Fruit fly (Drosophila melanogaster) whole organism, embryonic: ENCODE measurements around the gene Gcna.
A peak's percentile ranks its signal among the peaks of the same experiment; 100 is the strongest.

ENCODE experiments used
- Blimp-1 ChIP-seq: fragments of 200-800 bp; sonication (Bioruptor generic); optimal IDR thresholded peaks from 3 replicates; lab custom pipeline; 2018; ENCODE audit warnings: missing biosample characterization, missing genetic modification characterization, mild to moderate bottlenecking, moderate library complexity, missing genetic modification reagents
- CG10147 ChIP-seq: fragments of 200-800 bp; sonication (Bioruptor generic); optimal IDR thresholded peaks from 2 replicates; lab custom pipeline; 2019; ENCODE audit warnings: missing biosample characterization, mild to moderate bottlenecking, missing genetic modification characterization, moderate library complexity
- CG10565 ChIP-seq: fragments of 200-800 bp; sonication (Bioruptor generic); optimal IDR thresholded peaks from 3 replicates; lab custom pipeline; 2016; ENCODE audit warnings: missing biosample characterization, mild to moderate bottlenecking, missing genetic modification characterization
- CG12659 ChIP-seq: fragments of 200-800 bp; sonication (Bioruptor generic); optimal IDR thresholded peaks from 3 replicates; lab custom pipeline; 2017; ENCODE audit warnings: mild to moderate bottlenecking, missing biosample characterization, missing genetic modification reagents, missing genetic modification characterization
- CG12942 ChIP-seq: fragments of 200-800 bp; sonication (Bioruptor generic); optimal IDR thresholded peaks from 3 replicates; lab custom pipeline; 2016; ENCODE audit warnings: missing biosample characterization, missing genetic modification characterization
- CG13287 ChIP-seq: fragments of 200-800 bp; sonication (Bioruptor generic); IDR thresholded peaks from 2 replicates; pipeline ENCODE4 v1.3.6; 2022; ENCODE audit warnings: missing biosample characterization, missing genetic modification characterization; ENCODE audit not compliant: partially characterized antibody
- CG14860 ChIP-seq: fragments of 200-800 bp; sonication (Bioruptor generic); IDR thresholded peaks from 3 replicates; pipeline ENCODE4 v1.3.6; 2022; ENCODE audit warnings: missing biosample characterization, missing genetic modification characterization; ENCODE audit not compliant: partially characterized antibody
- CG15073 ChIP-seq: fragments of 200-800 bp; sonication (Bioruptor generic); optimal IDR thresholded peaks from 2 replicates; lab custom pipeline; 2016; ENCODE audit warnings: missing biosample characterization, missing genetic modification characterization
- CG15601 ChIP-seq: fragments of 200-800 bp; sonication (Bioruptor generic); optimal IDR thresholded peaks from 3 replicates; lab custom pipeline; 2019; ENCODE audit warnings: missing biosample characterization, mild to moderate bottlenecking, missing genetic modification characterization, moderate library complexity
- CG31441 ChIP-seq: fragments of 200-800 bp; sonication (Bioruptor generic); IDR thresholded peaks from 2 replicates; pipeline ENCODE4 v1.3.6; 2022; ENCODE audit warnings: missing biosample characterization, missing genetic modification characterization
- CG32532 ChIP-seq: fragments of 200-800 bp; sonication (Bioruptor generic); IDR thresholded peaks from 2 replicates; pipeline ENCODE4 v1.3.6; 2022; ENCODE audit warnings: missing biosample characterization, missing genetic modification characterization
- CG3726 ChIP-seq: fragments of 200-800 bp; sonication (Bioruptor generic); IDR thresholded peaks from 3 replicates; pipeline ENCODE4, ENCODE4 v1.3.6; 2022; ENCODE audit warnings: missing biosample characterization, missing genetic modification characterization
- CG3838 ChIP-seq: fragments of 200-800 bp; sonication (Bioruptor generic); optimal IDR thresholded peaks from 3 replicates; lab custom pipeline; 2016; ENCODE audit warnings: missing biosample characterization, missing genetic modification characterization
- CG6689 ChIP-seq: fragments of 200-800 bp; sonication (Bioruptor generic); IDR thresholded peaks from 2 replicates; pipeline ENCODE4 v1.3.6; 2022; ENCODE audit warnings: missing biosample characterization, missing genetic modification characterization
- CG6854 ChIP-seq: fragments of 200-800 bp; sonication (Bioruptor generic); optimal IDR thresholded peaks from 3 replicates; lab custom pipeline; 2017; ENCODE audit warnings: missing biosample characterization, mild to moderate bottlenecking, missing genetic modification characterization
- CG7745 ChIP-seq: fragments of 200-800 bp; sonication (Bioruptor generic); optimal IDR thresholded peaks from 2 replicates; lab custom pipeline; 2018; ENCODE audit warnings: missing biosample characterization, mild to moderate bottlenecking, missing genetic modification characterization, moderate library complexity
- CG7963 ChIP-seq: fragments of 200-800 bp; sonication (Bioruptor generic); IDR thresholded peaks from 3 replicates; pipeline ENCODE4 v1.3.6; 2022; ENCODE audit warnings: missing biosample characterization, missing genetic modification characterization; ENCODE audit not compliant: partially characterized antibody
- CG8478 ChIP-seq: fragments of >200 bp; optimal IDR thresholded peaks from 2 replicates; lab custom pipeline; 2018
- E2f1 ChIP-seq: fragments of 200-800 bp; sonication (Bioruptor generic); IDR thresholded peaks from 2 replicates; pipeline ENCODE4 v1.3.6; 2022; ENCODE audit warnings: missing biosample characterization, missing genetic modification characterization
- Eip74EF ChIP-seq, 2 experiments: fragments of 200-800 bp in 1 of 2; fragments of >200 bp in 1 of 2; sonication (Bioruptor generic) in 1 of 2; optimal IDR thresholded peaks; 2 replicates each; lab custom pipeline; 2017 to 2019; ENCODE audit warnings: missing biosample characterization in 2 of 2, missing genetic modification characterization in 2 of 2, mild to moderate bottlenecking in 1 of 2, moderate library complexity in 1 of 2
- H2.0 ChIP-seq: fragments of 200-800 bp; sonication (Bioruptor generic); IDR thresholded peaks from 2 replicates; pipeline ENCODE4 v1.3.6; 2022; ENCODE audit warnings: missing biosample characterization, missing genetic modification characterization
- HHEX ChIP-seq: fragments of 200-800 bp; sonication (Bioruptor generic); optimal IDR thresholded peaks from 3 replicates; lab custom pipeline; 2017; ENCODE audit warnings: missing biosample characterization, mild to moderate bottlenecking, missing genetic modification characterization, missing genetic modification reagents
- HLHmδ ChIP-seq: fragments of 200-800 bp; sonication (Bioruptor generic); optimal IDR thresholded peaks from 2 replicates; lab custom pipeline; 2018; ENCODE audit warnings: missing biosample characterization, mild to moderate bottlenecking, missing genetic modification characterization, moderate library complexity
- Hey ChIP-seq: fragments of 200-800 bp; sonication (Bioruptor generic); optimal IDR thresholded peaks from 3 replicates; lab custom pipeline; 2018; ENCODE audit warnings: missing biosample characterization, mild to moderate bottlenecking, missing genetic modification characterization
- HmgZ ChIP-seq: fragments of 200-800 bp; sonication (Bioruptor generic); optimal IDR thresholded peaks from 2 replicates; lab custom pipeline; 2018; ENCODE audit warnings: missing biosample characterization, mild to moderate bottlenecking, missing genetic modification characterization
- Neu2 ChIP-seq: fragments of 200-800 bp; sonication (Bioruptor generic); optimal IDR thresholded peaks from 3 replicates; lab custom pipeline; 2016; ENCODE audit warnings: missing biosample characterization, missing genetic modification characterization, borderline replicate concordance
- Opbp ChIP-seq: fragments of 200-800 bp; sonication (Bioruptor generic); IDR thresholded peaks from 3 replicates; pipeline ENCODE4 v1.3.6; 2022; ENCODE audit warnings: missing biosample characterization, missing genetic modification characterization; ENCODE audit not compliant: partially characterized antibody
- Rx ChIP-seq: fragments of 200-800 bp; sonication (Bioruptor generic); IDR thresholded peaks from 2 replicates; pipeline ENCODE4 v1.3.6; 2022; ENCODE audit warnings: missing biosample characterization, missing genetic modification characterization
- Six4 ChIP-seq: fragments of 200-800 bp; sonication (Bioruptor generic); optimal IDR thresholded peaks from 2 replicates; lab custom pipeline; 2016; ENCODE audit warnings: missing biosample characterization, missing genetic modification characterization
- Vsx1 ChIP-seq: fragments of 200-800 bp; sonication (Bioruptor generic); optimal IDR thresholded peaks from 2 replicates; lab custom pipeline; 2017; ENCODE audit warnings: missing biosample characterization, mild to moderate bottlenecking, missing genetic modification characterization, missing genetic modification reagents
- cato ChIP-seq: fragments of 200-800 bp; sonication (Bioruptor generic); optimal IDR thresholded peaks from 2 replicates; lab custom pipeline; 2016; ENCODE audit warnings: missing biosample characterization, missing genetic modification characterization, borderline replicate concordance
- chm ChIP-seq: fragments of 200-800 bp; sonication (Bioruptor generic); IDR thresholded peaks from 2 replicates; pipeline ENCODE4 v1.3.6; 2022; ENCODE audit warnings: missing biosample characterization, missing genetic modification characterization
- chn ChIP-seq: fragments of 200-800 bp; sonication (Bioruptor generic); optimal IDR thresholded peaks from 2 replicates; lab custom pipeline; 2016; ENCODE audit warnings: missing biosample characterization, missing genetic modification characterization
- corto ChIP-seq: fragments of 200-800 bp; sonication (Bioruptor generic); optimal IDR thresholded peaks from 2 replicates; lab custom pipeline; 2016; ENCODE audit warnings: missing biosample characterization, mild to moderate bottlenecking, missing genetic modification characterization, moderate library complexity
- crol ChIP-seq: fragments of 200-800 bp; sonication (Bioruptor generic); IDR thresholded peaks from 2 replicates; pipeline ENCODE4 v1.3.6; 2022; ENCODE audit warnings: missing biosample characterization, missing genetic modification characterization
- dpn ChIP-seq, 2 experiments: fragments of 200-800 bp; sonication (Bioruptor generic); optimal IDR thresholded peaks; 3 replicates each; lab custom pipeline; 2016; ENCODE audit warnings: missing biosample characterization in 2 of 2, missing genetic modification characterization in 2 of 2
- ftz-f1 ChIP-seq: fragments of 200-800 bp; sonication (Bioruptor generic); optimal IDR thresholded peaks from 2 replicates; lab custom pipeline; 2016; ENCODE audit warnings: missing biosample characterization, missing genetic modification characterization
- jing ChIP-seq: fragments of 200-800 bp; sonication (Bioruptor generic); optimal IDR thresholded peaks from 2 replicates; lab custom pipeline; 2018; ENCODE audit warnings: missing biosample characterization, mild to moderate bottlenecking, missing genetic modification characterization
- klu ChIP-seq: fragments of 200-800 bp; sonication (Bioruptor generic); IDR thresholded peaks from 2 replicates; pipeline ENCODE4 v1.3.6; 2022; ENCODE audit warnings: missing biosample characterization, missing genetic modification characterization
- nerfin-2 ChIP-seq: fragments of 200-800 bp; sonication (Bioruptor generic); IDR thresholded peaks from 2 replicates; pipeline ENCODE4 v1.3.6; 2022; ENCODE audit warnings: missing biosample characterization, missing genetic modification characterization; ENCODE audit not compliant: partially characterized antibody
- nom ChIP-seq: fragments of 200-800 bp; sonication (Bioruptor generic); optimal IDR thresholded peaks from 2 replicates; lab custom pipeline; 2017; ENCODE audit warnings: missing biosample characterization, missing genetic modification characterization, mild to moderate bottlenecking, moderate library complexity, missing genetic modification reagents
- peb ChIP-seq: fragments of 200-800 bp; sonication (Bioruptor generic); IDR thresholded peaks from 2 replicates; pipeline ENCODE4 v1.3.6; 2022; ENCODE audit warnings: missing biosample characterization, missing genetic modification characterization
- phol ChIP-seq: fragments of 200-800 bp; sonication (Bioruptor generic); optimal IDR thresholded peaks from 3 replicates; lab custom pipeline; 2018; ENCODE audit warnings: missing biosample characterization, mild to moderate bottlenecking, missing genetic modification characterization, moderate library complexity
- slbo ChIP-seq: fragments of 200-800 bp; sonication (Bioruptor generic); IDR thresholded peaks from 2 replicates; pipeline ENCODE4 v1.3.6; 2022; ENCODE audit warnings: missing biosample characterization, missing genetic modification characterization
- slou ChIP-seq: fragments of 200-800 bp; sonication (Bioruptor generic); optimal IDR thresholded peaks from 3 replicates; lab custom pipeline; 2016; ENCODE audit warnings: missing biosample characterization, missing genetic modification characterization
- sr ChIP-seq: fragments of 200-800 bp; sonication (Bioruptor generic); IDR thresholded peaks from 3 replicates; pipeline ENCODE4 v1.3.6; 2022; ENCODE audit warnings: missing biosample characterization, missing genetic modification characterization
- stwl ChIP-seq: fragments of 200-800 bp; sonication (Bioruptor generic); optimal IDR thresholded peaks from 3 replicates; lab custom pipeline; 2018; ENCODE audit warnings: missing biosample characterization, mild to moderate bottlenecking, missing genetic modification characterization, moderate library complexity
- tio ChIP-seq: fragments of 200-800 bp; sonication (Bioruptor generic); optimal IDR thresholded peaks from 2 replicates; lab custom pipeline; 2017; ENCODE audit warnings: missing biosample characterization, missing genetic modification characterization, inconsistent platforms
- unpg ChIP-seq: fragments of 200-800 bp; sonication (Bioruptor generic); optimal IDR thresholded peaks from 3 replicates; lab custom pipeline; 2018; ENCODE audit warnings: missing biosample characterization, mild to moderate bottlenecking, missing genetic modification characterization, moderate library complexity

Gene Gcna

DNA sequence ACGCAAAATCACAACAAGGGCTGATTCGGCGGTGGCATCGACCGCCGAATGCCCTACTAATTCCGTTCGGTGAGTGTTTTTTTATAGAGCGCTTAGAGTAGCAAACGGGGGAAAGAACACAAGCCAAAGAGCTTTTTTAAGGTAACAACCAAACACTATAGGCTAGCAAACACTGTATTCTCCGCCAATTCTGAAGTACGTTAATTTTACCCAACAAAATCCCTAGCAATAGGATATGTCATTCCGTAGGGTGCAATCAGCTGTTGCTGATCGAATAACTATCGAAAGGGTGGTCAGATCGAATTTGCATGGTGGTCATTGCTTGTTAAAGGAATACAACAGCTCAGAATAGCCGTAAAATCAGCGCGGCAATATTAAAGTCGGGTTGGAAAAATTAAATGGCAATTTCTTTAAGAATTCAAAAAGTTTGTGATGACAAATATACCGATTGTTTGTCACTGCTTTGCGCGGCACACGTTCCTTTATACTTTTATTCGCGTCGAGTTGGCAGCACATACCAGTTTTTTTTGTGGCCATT, 42.2 kb upstream of the Gcna start, which contains the start of gene mip130 (continued):
- no peak for TF ChIP-seq sr (GFP tag; lab: Robert Waterston, UW)
- TF ChIP-seq tio (GFP tag; lab: Kevin White, UChicago) = no peak
- TF ChIP-seq HHEX = peak; percentile 50
- no peak for TF ChIP-seq CG6854 (GFP tag; lab: Kevin White, UChicago)
- no peak for TF ChIP-seq Neu2 (GFP tag; lab: Kevin White, UChicago)
- no peak for TF ChIP-seq CG8478 (lab: Kevin White, UChicago)
- peak; percentile 21 for TF ChIP-seq chn (GFP tag; lab: Kevin White, UChicago)
- TF ChIP-seq CG14860 (GFP tag; lab: Robert Waterston, UW) = 0 out of 3 replicates have a peak, but pooled peaks have one; percentile 52
- no peak for TF ChIP-seq CG15073 (GFP tag; lab: Kevin White, UChicago)
- TF ChIP-seq unpg (GFP tag; lab: Kevin White, UChicago) = peak; percentile 33
- TF ChIP-seq E2f1 (GFP tag; lab: Robert Waterston, UW) = peak; percentile 40; the same call in 1 of the 2 replicates
- TF ChIP-seq cato = no peak
- TF ChIP-seq CG3838 (GFP tag; lab: Kevin White, UChicago) = no peak
- no peak for TF ChIP-seq Vsx1 (GFP tag; lab: Kevin White, UChicago)
- peak; percentile 30; the same call in 1 of the 2 replicates for TF ChIP-seq peb
- TF ChIP-seq CG10147 = peak; percentile 55
- TF ChIP-seq CG12942 (GFP tag; lab: Kevin White, UChicago) = no peak
- peak; percentile 67 for TF ChIP-seq CG6689
- peak; percentile 31 to 40 for TF ChIP-seq dpn (GFP tag; optimal IDR thresholded peaks at IDR 0.05; lab: Kevin White, UChicago)
- peak; percentile 44; the same call in 1 of the 3 replicates for TF ChIP-seq Opbp (GFP tag; lab: Robert Waterston, UW)
- no peak for TF ChIP-seq H2.0
- TF ChIP-seq CG3726 (GFP tag; lab: Robert Waterston, UW) = no peak
- no peak for TF ChIP-seq slou
- TF ChIP-seq Eip74EF (GFP tag; optimal IDR thresholded peaks at IDR 0.05; lab: Kevin White, UChicago) = no peak
- peak; percentile 69 for TF ChIP-seq CG12659
- TF ChIP-seq jing (GFP tag; lab: Kevin White, UChicago) = no peak
- TF ChIP-seq ftz-f1 (GFP tag; lab: Kevin White, UChicago) = no peak
- no peak; the same call in none of the 2 replicates for TF ChIP-seq slbo (GFP tag; lab: Robert Waterston, UW)
- peak; percentile 42 for TF ChIP-seq stwl (tag; lab: Kevin White, UChicago)
- TF ChIP-seq CG7745 (tag; lab: Kevin White, UChicago) = no peak
- peak; percentile 18 for TF ChIP-seq Blimp-1
- TF ChIP-seq CG32532 (GFP tag; lab: Robert Waterston, UW) = peak; percentile 33; the same call in 1 of the 2 replicates
- peak; percentile 81 for TF ChIP-seq CG13287 (GFP tag; lab: Robert Waterston, UW)
- no peak for TF ChIP-seq Six4 (GFP tag; lab: Kevin White, UChicago)
- TF ChIP-seq Rx (GFP tag; lab: Robert Waterston, UW) = no peak
- TF ChIP-seq corto (GFP tag; lab: Kevin White, UChicago) = no peak
- peak; percentile 31 for TF ChIP-seq HmgZ (tag; lab: Kevin White, UChicago)
- TF ChIP-seq CG31441 (GFP tag; lab: Robert Waterston, UW) = peak; percentile 44; the same call in 1 of the 2 replicates
- no peak for TF ChIP-seq CG10565 (GFP tag; lab: Kevin White, UChicago)
- TF ChIP-seq HLHmδ = no peak
- peak; percentile 56 for TF ChIP-seq nom
- no peak for TF ChIP-seq klu (GFP tag; lab: Robert Waterston, UW)
- 0 out of 3 replicates have a peak, but pooled peaks have one; percentile 12 for TF ChIP-seq CG7963
- no peak for TF ChIP-seq crol
- peak; percentile 40 for TF ChIP-seq phol (tag; lab: Kevin White, UChicago)
- TF ChIP-seq nerfin-2 (GFP tag; lab: Robert Waterston, UW) = no peak
- no peak for TF ChIP-seq Hey (tag; lab: Kevin White, UChicago)
- TF ChIP-seq CG15601 = no peak
- no peak for TF ChIP-seq chm
